Worm (Caenorhabditis elegans) whole organism, L3 larva: ENCODE data around the gene Y75B8A.25.

Experiments used
- ZK546.5 ChIP-seq: sonication (generic microtip); optimal IDR thresholded peaks from 2 replicates; lab custom pipeline; 2017; ENCODE audit warnings: missing biosample characterization, missing genetic modification characterization
- ama-1 ChIP-seq: fragments of 150-350 bp; optimal IDR thresholded peaks from 2 replicates; lab custom pipeline; 2018
- ceh-16 ChIP-seq: sonication (generic microtip); optimal IDR thresholded peaks from 2 replicates; lab custom pipeline; 2017; ENCODE audit warnings: missing biosample characterization, missing genetic modification characterization
- ceh-82 ChIP-seq: fragments of 150-350 bp; optimal IDR thresholded peaks from 2 replicates; lab custom pipeline; 2014; ENCODE audit warnings: missing biosample characterization, missing genetic modification characterization
- egl-5 ChIP-seq: fragments of 150-350 bp; optimal IDR thresholded peaks from 2 replicates; lab custom pipeline; 2017; ENCODE audit warnings: missing biosample characterization, missing genetic modification reagents, missing genetic modification characterization, inconsistent platforms
- elt-2 ChIP-seq: sonication (generic microtip); optimal IDR thresholded peaks from 2 replicates; lab custom pipeline; 2016; ENCODE audit warnings: missing genetic modification reagents, mild to moderate bottlenecking, missing genetic modification characterization, missing compliant biosample characterization
- elt-3 ChIP-seq, 3 experiments: fragments of 150-350 bp in 1 of 3; sonication (generic microtip) in 2 of 3; optimal IDR thresholded peaks; 2 replicates in 2 of 3; 4 replicates in 1 of 3; lab custom pipeline; 2014 to 2017; ENCODE audit warnings: missing biosample characterization in 3 of 3, missing genetic modification characterization in 3 of 3
- eor-1 ChIP-seq, 2 experiments: fragments of 150-350 bp; optimal IDR thresholded peaks; 2 replicates each; lab custom pipeline; 2014 to 2018; ENCODE audit warnings: missing biosample characterization in 2 of 2, missing genetic modification characterization in 2 of 2
- fkh-2 ChIP-seq: fragments of 150-350 bp; optimal IDR thresholded peaks from 2 replicates; lab custom pipeline; 2014; ENCODE audit warnings: missing biosample characterization, missing genetic modification reagents, missing genetic modification characterization
- hmg-11 ChIP-seq: sonication (generic microtip); optimal IDR thresholded peaks from 2 replicates; lab custom pipeline; 2016; ENCODE audit warnings: missing genetic modification characterization, missing compliant biosample characterization
- jun-1 ChIP-seq: fragments of 150-350 bp; optimal IDR thresholded peaks from 2 replicates; lab custom pipeline; 2014; ENCODE audit warnings: missing biosample characterization, missing genetic modification reagents, missing genetic modification characterization
- lin-15B ChIP-seq: fragments of 150-350 bp; optimal IDR thresholded peaks from 2 replicates; lab custom pipeline; 2014; ENCODE audit warnings: missing biosample characterization, missing genetic modification characterization
- mml-1 ChIP-seq: fragments of 150-350 bp; sonication (generic microtip); optimal IDR thresholded peaks from 3 replicates; lab custom pipeline; 2014; ENCODE audit warnings: missing biosample characterization, missing genetic modification characterization
- nfya-1 ChIP-seq: sonication (generic microtip); optimal IDR thresholded peaks from 2 replicates; lab custom pipeline; 2017; ENCODE audit warnings: missing genetic modification characterization, mild to moderate bottlenecking, missing compliant biosample characterization, antibody characterized with exemption, moderate library complexity; ENCODE audit not compliant: insufficient read depth
- nhr-11 ChIP-seq: fragments of 150-350 bp; optimal IDR thresholded peaks from 2 replicates; lab custom pipeline; 2014; ENCODE audit warnings: missing biosample characterization, missing genetic modification characterization
- nhr-12 ChIP-seq: fragments of 150-350 bp; optimal IDR thresholded peaks from 2 replicates; lab custom pipeline; 2014; ENCODE audit warnings: missing biosample characterization, missing genetic modification characterization
- nhr-23 ChIP-seq: fragments of 150-350 bp; optimal IDR thresholded peaks from 2 replicates; lab custom pipeline; 2014; ENCODE audit warnings: missing biosample characterization, missing genetic modification reagents, missing genetic modification characterization
- nhr-237 ChIP-seq: fragments of 150-350 bp; optimal IDR thresholded peaks from 2 replicates; lab custom pipeline; 2014; ENCODE audit warnings: missing biosample characterization, missing genetic modification characterization
- nhr-25 ChIP-seq: sonication (generic microtip); optimal IDR thresholded peaks from 2 replicates; lab custom pipeline; 2017; ENCODE audit warnings: missing biosample characterization, missing genetic modification characterization
- nhr-28 ChIP-seq: fragments of 150-350 bp; optimal IDR thresholded peaks from 2 replicates; lab custom pipeline; 2014; ENCODE audit warnings: missing biosample characterization, missing genetic modification characterization
- nhr-43 ChIP-seq: sonication (generic microtip); optimal IDR thresholded peaks from 2 replicates; lab custom pipeline; 2016; ENCODE audit warnings: mild to moderate bottlenecking, missing genetic modification characterization, missing compliant biosample characterization; ENCODE audit not compliant: poor library complexity, severe bottlenecking
- nhr-67 ChIP-seq: fragments of 150-350 bp; optimal IDR thresholded peaks from 2 replicates; lab custom pipeline; 2014; ENCODE audit warnings: missing biosample characterization, missing genetic modification characterization
- nhr-77 ChIP-seq: fragments of 150-350 bp; optimal IDR thresholded peaks from 2 replicates; lab custom pipeline; 2014; ENCODE audit warnings: missing biosample characterization, missing genetic modification characterization
- pha-4 ChIP-seq: fragments of 150-350 bp; optimal IDR thresholded peaks from 2 replicates; lab custom pipeline; 2014; ENCODE audit warnings: missing biosample characterization, missing genetic modification reagents, missing genetic modification characterization
- pqm-1 ChIP-seq: fragments of 150-350 bp; optimal IDR thresholded peaks from 2 replicates; lab custom pipeline; 2017; ENCODE audit warnings: missing biosample characterization, missing genetic modification characterization, inconsistent platforms
- sea-2 ChIP-seq: fragments of 150-350 bp; sonication (generic microtip); optimal IDR thresholded peaks from 4 replicates; lab custom pipeline; 2014; ENCODE audit warnings: missing biosample characterization, missing genetic modification reagents, missing genetic modification characterization
- snpc-4 ChIP-seq: fragments of 150-350 bp; optimal IDR thresholded peaks from 2 replicates; lab custom pipeline; 2014; ENCODE audit warnings: missing biosample characterization, missing genetic modification characterization
- tbx-2 ChIP-seq: sonication (generic microtip); optimal IDR thresholded peaks from 2 replicates; lab custom pipeline; 2016; ENCODE audit warnings: mild to moderate bottlenecking, missing genetic modification characterization, missing compliant biosample characterization
- unc-39 ChIP-seq: sonication (generic microtip); optimal IDR thresholded peaks from 4 replicates; lab custom pipeline; 2017; ENCODE audit warnings: missing biosample characterization, missing genetic modification characterization
- unc-62 ChIP-seq: fragments of 150-350 bp; sonication (generic microtip); optimal IDR thresholded peaks from 4 replicates; lab custom pipeline; 2014; ENCODE audit warnings: missing biosample characterization, missing genetic modification reagents, missing genetic modification characterization
- zag-1 ChIP-seq: fragments of 150-350 bp; optimal IDR thresholded peaks from 2 replicates; lab custom pipeline; 2014; ENCODE audit warnings: missing biosample characterization, missing genetic modification characterization
- ztf-11 ChIP-seq: fragments of 150-350 bp; optimal IDR thresholded peaks from 2 replicates; lab custom pipeline; 2014; ENCODE audit warnings: missing biosample characterization, missing genetic modification characterization

Gene Y75B8A.25

DNA sequence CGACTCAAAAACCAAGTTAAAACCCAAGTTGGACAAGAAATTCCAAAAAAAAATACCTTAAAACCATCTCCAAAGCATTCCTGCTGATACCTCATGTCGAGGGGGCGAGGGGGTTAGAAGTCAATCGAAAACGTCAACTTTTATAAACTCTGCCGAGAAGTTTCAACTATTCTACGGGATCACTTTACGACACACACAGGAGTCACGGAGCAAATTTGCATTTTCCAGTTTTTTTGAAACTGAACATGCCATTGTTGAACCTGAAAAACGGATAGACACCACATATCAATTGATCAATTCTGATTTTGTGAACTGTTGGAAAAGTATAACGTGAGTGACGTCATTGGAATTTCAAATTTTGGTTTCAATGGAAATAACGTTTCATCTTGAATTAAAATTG is 29.2 kb downstream of the Y75B8A.25 start, which contains the start of gene mrp-8:
Gene mrp-8 (minus strand): TSS at position 101 of the 400 bp plus-strand sequence.
- TF ChIP-seq lin-15B (no peak), egl-5 (tag; lab: Kevin White, UChicago) (no peak), fkh-2 (tag; lab: Kevin White, UChicago) (no peak), unc-62 (GFP tag; lab: Kevin White, UChicago) (no peak), mml-1 (no peak), snpc-4 (tag; lab: Kevin White, UChicago) (no peak), nhr-11 (tag; lab: Kevin White, UChicago) (no peak), elt-2 (no peak), nhr-23 (tag; lab: Kevin White, UChicago) (no peak), nhr-25 (tag; lab: Kevin White, UChicago) (no peak), zag-1 (tag; lab: Kevin White, UChicago) (no peak)

DNA sequence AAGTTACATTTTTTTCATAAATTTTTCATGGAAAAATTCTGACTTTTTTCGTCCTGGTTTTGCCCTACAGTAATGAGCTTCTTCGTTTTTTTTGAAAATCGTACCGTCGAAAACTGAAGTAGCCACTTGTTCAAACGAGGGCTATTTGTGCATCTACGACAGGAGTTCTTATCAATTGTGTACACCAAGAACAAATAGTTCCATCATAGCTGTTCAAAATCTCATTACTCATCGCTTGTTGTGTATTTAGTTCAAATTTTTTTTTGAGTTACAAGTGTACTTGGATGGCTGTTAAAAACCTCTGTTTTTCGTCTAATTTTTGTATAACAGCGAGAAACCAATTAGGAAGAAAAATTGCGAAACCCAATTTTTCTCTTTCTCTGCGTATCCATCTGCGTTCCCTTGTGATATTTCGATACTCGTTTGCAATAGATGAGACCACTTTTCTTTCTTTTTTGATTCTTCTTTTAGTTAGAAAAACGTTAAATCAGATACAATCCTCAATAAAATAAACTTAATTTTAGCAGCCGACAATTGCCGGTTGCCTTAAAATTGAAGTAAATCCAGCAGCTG is 31.1 kb downstream of the Y75B8A.25 start:
- peak; percentile 66 for TF ChIP-seq pha-4 (tag; lab: Kevin White, UChicago)
- TF ChIP-seq nhr-28 = no peak

DNA sequence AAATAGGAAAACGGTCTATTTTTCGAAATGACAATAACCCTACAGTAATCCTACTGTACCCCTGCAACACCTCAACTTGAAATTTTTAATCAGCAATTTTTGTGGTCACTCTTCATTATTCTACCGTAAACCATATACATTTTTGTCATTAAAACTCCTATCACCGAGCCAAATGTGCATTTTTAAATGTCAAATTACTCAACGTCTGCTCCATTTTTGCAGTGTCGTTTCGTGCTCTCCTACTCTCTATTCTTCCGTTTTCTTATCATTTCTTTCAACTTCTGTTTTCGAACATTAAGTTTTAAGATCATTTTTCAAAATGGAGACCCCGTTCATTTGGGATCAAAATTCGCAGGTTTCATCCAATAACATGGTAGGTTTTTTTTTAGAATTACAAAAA is 33.6 kb downstream of the Y75B8A.25 start, which contains the start of gene pqn-92:
Gene pqn-92 (plus strand): TSS at position 307 of the 400 bp plus-strand sequence.
- TF ChIP-seq nhr-43 (no peak), elt-2 (peak; percentile 55)

DNA sequence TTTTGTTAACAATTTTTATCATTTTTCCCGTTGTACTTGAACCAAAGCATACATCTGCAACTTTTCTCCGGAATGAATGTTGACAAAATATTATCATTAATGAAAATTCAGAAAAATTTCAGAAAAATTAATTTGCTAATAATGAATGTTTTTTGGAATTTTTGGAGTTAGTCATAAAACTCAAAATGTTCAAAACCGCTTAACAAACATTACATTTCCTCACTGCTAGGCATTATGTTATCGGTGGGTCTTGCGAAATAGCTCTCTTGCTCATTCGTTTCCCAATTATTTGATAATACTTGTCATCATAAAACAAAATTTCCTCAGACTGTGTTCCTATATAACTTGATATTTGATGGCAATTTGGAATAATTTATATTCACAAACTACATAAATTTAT is 39.0 kb downstream of the Y75B8A.25 start, which contains the start of gene Y75B8A.39:
Gene Y75B8A.39 (plus strand): TSS at position 301 of the 400 bp plus-strand sequence.
- TF ChIP-seq fkh-2 (tag; lab: Kevin White, UChicago) (no peak), sea-2 (no peak), nhr-237 (tag; lab: Kevin White, UChicago) (no peak), hmg-11 (no peak), ama-1 (lab: Kevin White, UChicago) (no peak), ceh-16 (tag; lab: Kevin White, UChicago) (no peak), nhr-67 (tag; lab: Kevin White, UChicago) (no peak), tbx-2 (no peak), nhr-23 (tag; lab: Kevin White, UChicago) (no peak), pha-4 (tag; lab: Kevin White, UChicago) (no peak), nhr-12 (tag; lab: Kevin White, UChicago) (no peak), snpc-4 (tag; lab: Kevin White, UChicago) (no peak), unc-39 (tag; lab: Kevin White, UChicago) (no peak), nhr-77 (tag; lab: Kevin White, UChicago) (no peak), nhr-43 (no peak), elt-3 (tag; optimal IDR thresholded peaks at IDR 0.05; lab: Kevin White, UChicago) (no peak), mml-1 (no peak), nfya-1 (no peak)

DNA sequence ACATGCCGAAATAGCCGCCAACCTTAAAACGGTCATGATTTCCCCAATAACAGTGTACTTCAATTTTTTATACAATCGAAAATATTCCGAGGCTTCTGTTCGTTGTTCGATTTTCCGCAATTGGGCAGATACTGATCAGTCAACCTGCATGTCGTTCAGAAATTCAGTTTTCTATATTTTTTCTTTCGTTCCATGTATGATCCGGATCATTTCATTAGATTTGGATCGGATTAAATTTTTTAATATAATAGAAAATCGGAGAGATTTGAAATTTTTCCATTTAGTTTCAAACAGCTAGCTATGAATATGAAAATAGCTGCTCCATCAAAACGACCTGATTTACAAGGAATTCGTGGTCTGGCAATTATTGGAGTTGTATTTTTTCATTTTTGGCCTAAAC is 41.3 kb downstream of the Y75B8A.25 start, which contains the start of gene Y75B8A.37:
Gene Y75B8A.37 (plus strand): TSS at position 301 of the 400 bp plus-strand sequence.
- TF ChIP-seq ceh-82 (tag; lab: Kevin White, UChicago) = no peak
- no peak for TF ChIP-seq nhr-237 (tag; lab: Kevin White, UChicago)
- TF ChIP-seq eor-1 (tag; optimal IDR thresholded peaks at IDR 0.05; lab: Kevin White, UChicago) = no peak
- no peak for TF ChIP-seq ztf-11 (tag; lab: Kevin White, UChicago)
- no peak for TF ChIP-seq ZK546.5 (tag; lab: Kevin White, UChicago)

DNA sequence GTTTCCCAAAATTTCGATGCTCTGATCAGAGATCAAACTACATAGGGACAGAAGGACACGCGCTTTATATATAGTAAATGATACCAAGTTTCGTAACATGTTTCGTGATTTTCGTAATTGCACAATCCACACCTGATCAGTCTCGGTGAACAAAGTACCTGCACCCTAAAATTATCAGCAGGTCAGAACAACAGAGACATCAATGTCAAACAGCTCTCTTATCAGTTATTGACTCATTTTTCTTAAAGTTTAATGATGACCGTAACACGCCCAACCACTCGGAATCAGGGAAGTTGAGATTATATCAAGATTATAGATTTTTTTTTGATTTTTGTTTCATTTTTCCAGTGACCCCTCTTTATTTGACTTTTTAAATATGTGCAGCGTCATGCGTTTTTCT is 43.7 kb downstream of the Y75B8A.25 start:
- peak; percentile 91 for TF ChIP-seq elt-2
- TF ChIP-seq nhr-28 = no peak
- TF ChIP-seq pqm-1 (tag; lab: Kevin White, UChicago) = peak; percentile 88
- TF ChIP-seq egl-5 (tag; lab: Kevin White, UChicago) = no peak
- TF ChIP-seq hmg-11 = no peak
- TF ChIP-seq pha-4 (tag; lab: Kevin White, UChicago) = peak; percentile 11
- TF ChIP-seq jun-1 (tag; lab: Kevin White, UChicago) = peak; percentile 83
- TF ChIP-seq, all 47 proteins: peak for 4
